Fruit fly (Drosophila melanogaster) whole organism, wandering third instar larva: ENCODE data around the gene Polr3G.

Experiments
- Myc ChIP-seq: fragments of >200 bp; optimal IDR thresholded peaks from 2 replicates; lab custom pipeline; 2017
- brk ChIP-seq: fragments of 200-800 bp; sonication (Bioruptor generic); optimal IDR thresholded peaks from 2 replicates; lab custom pipeline; 2016; ENCODE audit warnings: missing biosample characterization, mild to moderate bottlenecking, missing genetic modification characterization

dm6 chr3L:17402399-17402798 is 24.5 kb downstream of the Polr3G start:
- TF ChIP-seq brk (no peak), Myc (lab: Kevin White, UChicago) (no peak)
